Fruit fly (Drosophila melanogaster): Measurements from ENCODE around the gene mkg-p.
A peak's percentile ranks its signal among the peaks of the same experiment; 100 is the strongest.

Gene mkg-p

dm6 chr3L:8395630-8396168 is 9.4 kb downstream of the mkg-p start, which contains the start of gene CG7120 (continued):
- peak; percentile 49 for TF ChIP-seq CG7556 (GFP tag; optimal IDR thresholded peaks at IDR 0.05)
- TF ChIP-seq pnt (GFP tag; optimal IDR thresholded peaks at IDR 0.05), result no peak
- peak; percentile 45 for TF ChIP-seq Nf-YB (GFP tag; optimal IDR thresholded peaks at IDR 0.05)
- no peak for TF ChIP-seq Sry-δ (GFP tag; optimal IDR thresholded peaks at IDR 0.05)
- TF ChIP-seq ci (GFP tag; IDR thresholded peaks at IDR 0.05), result peak; percentile 61; the same call in 1 of the 3 replicates
- no peak for TF ChIP-seq CG12236 (GFP tag; optimal IDR thresholded peaks at IDR 0.05)
- TF ChIP-seq ATbp (GFP tag; optimal IDR thresholded peaks at IDR 0.05), result peak; percentile 26
- peak; percentile 24 for TF ChIP-seq Chrac-16 (GFP tag; optimal IDR thresholded peaks at IDR 0.05)
- peak; percentile 50 for TF ChIP-seq Ssrp (tag; optimal IDR thresholded peaks at IDR 0.05)
- no peak for TF ChIP-seq CG1233 (GFP tag; optimal IDR thresholded peaks at IDR 0.05)
- TF ChIP-seq ftz-f1 (GFP tag; optimal IDR thresholded peaks at IDR 0.05), result no peak
- TF ChIP-seq HmgZ (tag; optimal IDR thresholded peaks at IDR 0.05), result no peak
- no peak for TF ChIP-seq CG15601 (tag; optimal IDR thresholded peaks at IDR 0.05)
- TF ChIP-seq fu2 (GFP tag; optimal IDR thresholded peaks at IDR 0.05), result no peak
- peak; percentile 1 for TF ChIP-seq Camta (GFP tag; optimal IDR thresholded peaks at IDR 0.05)
- TF ChIP-seq her (GFP tag; optimal IDR thresholded peaks at IDR 0.05), result no peak
- no peak; the same call in 1 of the 2 replicates for TF ChIP-seq CG8765 (GFP tag; IDR thresholded peaks at IDR 0.05)
- no peak for TF ChIP-seq vfl (GFP tag; optimal IDR thresholded peaks at IDR 0.05)
- no peak for TF ChIP-seq hbn (GFP tag; IDR thresholded peaks at IDR 0.05; ENCODE audit: partially characterized antibody)
- no peak for TF ChIP-seq crp (GFP tag; optimal IDR thresholded peaks at IDR 0.05)
- TF ChIP-seq Doc3 (GFP tag; IDR thresholded peaks at IDR 0.05; ENCODE audit: partially characterized antibody), result no peak
- TF ChIP-seq Gug (GFP tag; IDR thresholded peaks at IDR 0.05), result no peak
- no peak for TF ChIP-seq CG11456 (GFP tag; IDR thresholded peaks at IDR 0.05)
- peak; percentile 66 for TF ChIP-seq dmrt11E (tag; optimal IDR thresholded peaks at IDR 0.05)
- TF ChIP-seq CG10565 (GFP tag; optimal IDR thresholded peaks at IDR 0.05), result no peak
- peak; percentile 53 for TF ChIP-seq CG4360 (GFP tag; IDR thresholded peaks at IDR 0.05)
- no peak for TF ChIP-seq CG3847 (GFP tag; IDR thresholded peaks at IDR 0.05)
- peak; percentile 36 for TF ChIP-seq BtbVII (GFP tag; optimal IDR thresholded peaks at IDR 0.05)
- no peak for TF ChIP-seq exex (tag; optimal IDR thresholded peaks at IDR 0.05)
- TF ChIP-seq kay (GFP tag; optimal IDR thresholded peaks at IDR 0.05), result no peak
- no peak for TF ChIP-seq CG5245 (GFP tag; optimal IDR thresholded peaks at IDR 0.05)
- no peak for TF ChIP-seq CG4854 (GFP tag; optimal IDR thresholded peaks at IDR 0.05)
- TF ChIP-seq CG6791 (GFP tag; IDR thresholded peaks at IDR 0.05; ENCODE audit: partially characterized antibody), result no peak
- TF ChIP-seq CG3407 (GFP tag; optimal IDR thresholded peaks at IDR 0.05), result no peak
- no peak for TF ChIP-seq CG11723 (GFP tag; optimal IDR thresholded peaks at IDR 0.05)
- TF ChIP-seq CG5180 (GFP tag; optimal IDR thresholded peaks at IDR 0.05), result peak; percentile 15
- TF ChIP-seq mld (GFP tag; IDR thresholded peaks at IDR 0.05; ENCODE audit: partially characterized antibody), result no peak
- no peak for TF ChIP-seq ems (GFP tag; optimal IDR thresholded peaks at IDR 0.05)
- peak; percentile 53 for TF ChIP-seq Six4 (GFP tag; optimal IDR thresholded peaks at IDR 0.05)
- no peak for TF ChIP-seq CkIIα-i1 (GFP tag; IDR thresholded peaks at IDR 0.05)
- peak; percentile 43 for TF ChIP-seq ara (GFP tag; IDR thresholded peaks at IDR 0.05)
- TF ChIP-seq Ravus (GFP tag; IDR thresholded peaks at IDR 0.05), result no peak
- TF ChIP-seq caup (GFP tag; optimal IDR thresholded peaks at IDR 0.05; ENCODE audit: severe bottlenecking), result peak; percentile 26
- no peak for TF ChIP-seq Asciz (GFP tag; optimal IDR thresholded peaks at IDR 0.05)
- TF ChIP-seq tll (GFP tag; optimal IDR thresholded peaks at IDR 0.05), result no peak
- TF ChIP-seq CHES-1-like (GFP tag; optimal IDR thresholded peaks at IDR 0.05), result no peak
- TF ChIP-seq sima (GFP tag; optimal IDR thresholded peaks at IDR 0.05), result no peak
- TF ChIP-seq CG17802 (tag; optimal IDR thresholded peaks at IDR 0.05), result no peak
- TF ChIP-seq sisA (GFP tag; IDR thresholded peaks at IDR 0.05), result 0 out of 2 replicates have a peak, but pooled peaks have one; percentile 25
- TF ChIP-seq org-1 (GFP tag; optimal IDR thresholded peaks at IDR 0.05), result peak; percentile 21

Measured in whole organism, embryonic.